Worm (Caenorhabditis elegans): ENCODE data around the gene grdn-1.

Gene grdn-1

DNA sequence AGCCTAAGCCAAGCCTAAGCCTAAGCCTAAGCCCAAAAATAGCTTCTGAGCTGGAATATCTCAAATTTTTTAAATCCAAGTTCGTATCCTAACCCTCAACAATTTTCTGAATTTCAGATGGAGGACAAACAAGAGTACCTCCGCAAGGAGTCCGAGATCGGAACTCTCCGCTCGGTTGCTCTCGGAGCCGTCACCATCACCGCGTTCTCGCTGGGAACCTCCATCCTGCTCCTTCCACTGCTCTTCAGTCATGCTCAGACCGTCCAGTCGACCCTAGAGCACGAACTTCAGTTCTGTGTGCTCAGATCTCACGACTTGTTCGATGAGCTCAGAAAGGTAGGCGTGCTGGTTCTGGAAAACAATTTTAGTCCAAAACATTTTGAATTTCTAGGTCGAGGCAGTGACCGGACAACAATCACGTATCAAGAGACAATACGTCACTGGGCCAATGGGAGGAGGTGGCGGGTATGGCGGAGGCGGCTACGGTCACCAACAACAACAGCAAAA lies 45.9 kb downstream of the grdn-1 start, which contains the start of gene col-42:
TSS of gene col-42 (plus strand) at position 118 of the 507 bp plus-strand sequence.
- TF ChIP-seq unc-62 (GFP tag; optimal IDR thresholded peaks at IDR 0.05) = no peak

DNA sequence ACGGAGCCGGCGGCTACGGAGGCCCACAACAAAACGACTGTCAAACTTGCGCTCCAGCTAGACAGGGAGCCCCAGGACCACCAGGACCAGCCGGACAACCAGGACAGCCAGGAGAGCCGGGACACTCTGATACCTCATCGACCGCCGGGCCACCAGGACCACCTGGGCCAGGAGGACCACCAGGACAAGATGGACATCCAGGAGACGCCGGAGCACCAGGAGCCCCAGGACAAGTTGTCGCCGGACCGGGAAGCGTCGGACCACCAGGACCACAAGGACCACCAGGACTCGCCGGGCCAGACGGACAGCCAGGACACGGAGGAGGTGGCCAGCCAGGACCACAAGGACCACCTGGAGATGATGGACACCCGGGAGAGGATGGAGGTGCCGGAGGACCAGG lies 46.5 kb downstream of the grdn-1 start:
- TF ChIP-seq unc-62 (GFP tag; optimal IDR thresholded peaks at IDR 0.05) = no peak

DNA sequence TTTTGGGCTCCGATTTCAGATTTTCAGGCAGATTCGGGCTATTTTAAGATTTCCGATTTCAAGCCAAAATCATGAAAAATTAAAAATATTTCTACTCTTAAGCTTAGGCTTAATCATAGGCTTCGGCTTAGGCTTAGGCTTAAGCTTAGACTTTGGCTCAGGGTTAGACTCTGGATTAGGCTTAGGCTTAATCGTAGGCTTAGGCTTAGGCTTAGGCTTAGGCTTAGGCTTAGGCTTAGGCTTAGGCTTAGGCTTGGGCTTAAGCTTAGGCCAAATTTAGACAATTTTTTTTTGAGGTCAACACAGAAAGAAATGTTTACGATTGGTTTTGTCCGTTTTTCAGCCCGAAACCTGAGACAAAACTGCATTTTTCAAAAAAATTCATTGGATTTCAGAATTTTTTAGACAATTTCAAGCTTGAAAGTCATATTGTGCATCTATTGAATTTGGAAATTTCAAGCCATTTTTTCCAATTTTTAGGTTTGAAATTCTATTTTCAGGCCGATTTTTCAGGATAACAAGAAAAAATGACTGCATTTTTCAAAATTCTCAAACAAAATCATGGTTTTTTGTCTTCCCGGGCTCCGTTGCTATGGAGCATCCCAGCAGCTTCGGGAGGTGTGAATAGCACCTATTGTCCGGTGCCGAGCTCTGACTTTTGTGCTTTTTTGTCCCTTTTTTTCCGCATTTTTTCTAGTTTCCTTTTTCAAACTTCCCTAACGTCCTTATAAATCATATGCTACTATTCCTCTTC lies 47.2 kb downstream of the grdn-1 start, which contains the start of gene egas-1:
TSS of gene egas-1 (plus strand) at position 704 of the 754 bp plus-strand sequence.
- TF ChIP-seq unc-62 (GFP tag; optimal IDR thresholded peaks at IDR 0.05) = no peak

DNA sequence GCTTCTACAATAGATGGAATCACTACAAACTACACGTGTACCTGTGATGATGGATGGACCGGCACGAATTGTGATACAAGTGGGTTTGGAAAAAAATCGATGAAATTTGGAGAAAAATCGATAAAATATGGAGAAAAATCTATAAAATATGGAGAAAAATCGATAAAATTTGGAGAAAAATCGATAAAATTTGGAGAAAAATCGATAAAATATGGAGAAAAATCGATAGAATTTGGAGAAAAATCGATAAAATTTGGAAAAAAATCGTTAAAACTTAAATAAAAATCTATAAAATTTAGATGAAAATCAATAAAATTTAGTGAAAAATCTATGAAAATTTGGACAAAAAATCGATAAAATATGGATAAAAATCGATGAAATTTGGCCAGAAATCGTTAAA lies 51.7 kb downstream of the grdn-1 start:
- no peak for TF ChIP-seq unc-62 (GFP tag; optimal IDR thresholded peaks at IDR 0.05)

DNA sequence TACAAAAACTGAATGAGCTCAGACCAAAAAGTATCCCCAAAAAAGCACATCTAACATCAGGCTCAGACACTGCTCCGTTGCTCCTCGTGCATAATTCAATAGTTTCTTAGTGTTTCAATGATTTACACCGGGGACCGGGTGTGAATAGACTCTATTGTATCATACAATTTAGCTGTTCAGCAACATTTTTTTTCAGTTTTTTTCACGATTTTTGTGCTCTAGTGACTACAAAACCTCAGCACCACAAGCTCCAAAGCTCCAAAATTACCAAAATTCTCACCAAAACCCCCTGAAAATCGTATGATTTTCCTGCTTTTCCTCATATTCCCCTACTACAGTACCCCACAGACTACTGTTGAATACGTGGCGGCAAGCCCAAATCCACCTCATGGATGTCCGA lies 57.5 kb downstream of the grdn-1 start, which contains the start of gene egas-2:
TSS of gene egas-2 (plus strand) at position 301 of the 400 bp plus-strand sequence.
- TF ChIP-seq unc-62 (GFP tag; optimal IDR thresholded peaks at IDR 0.05) = no peak

DNA sequence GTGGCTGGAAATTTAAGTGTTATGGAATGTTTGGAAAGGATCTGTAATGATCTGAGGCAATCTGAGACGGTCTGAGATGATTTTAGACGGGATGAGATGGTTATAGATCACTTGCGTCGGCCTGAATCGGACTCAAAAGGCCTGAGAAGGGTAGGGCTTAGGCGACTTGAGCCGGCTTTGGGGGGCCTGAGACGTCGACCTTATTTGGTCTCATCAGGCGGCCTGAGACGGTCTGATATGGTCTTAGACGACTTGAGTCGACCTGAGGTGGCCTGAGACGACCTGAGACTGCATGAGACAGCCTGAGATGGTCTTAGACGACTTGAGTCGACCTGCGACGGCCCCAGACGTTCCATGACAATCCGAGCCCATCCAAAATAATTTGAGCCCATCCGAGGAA lies 63.8 kb downstream of the grdn-1 start:
- TF ChIP-seq unc-62 (GFP tag; optimal IDR thresholded peaks at IDR 0.05) = no peak

DNA sequence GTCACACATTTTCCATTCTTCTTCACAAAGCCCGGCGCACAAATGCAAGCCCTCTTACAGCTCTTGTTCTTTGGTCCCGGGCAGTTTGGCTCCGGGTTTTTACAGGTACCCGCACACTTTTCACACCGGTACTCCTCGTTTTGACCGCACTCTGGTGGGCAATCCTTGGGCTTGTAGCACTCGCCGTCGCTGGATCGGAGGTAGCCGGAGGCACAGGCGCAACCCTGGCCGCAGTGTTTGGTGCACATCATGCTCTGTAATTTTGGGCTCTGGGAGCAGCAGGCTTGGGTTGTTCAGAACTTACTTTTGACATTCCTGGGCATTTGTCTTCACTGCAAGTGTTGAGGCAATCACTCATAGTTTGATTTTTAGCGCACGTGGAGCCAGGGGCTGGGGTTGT lies 64.8 kb downstream of the grdn-1 start:
- no peak for TF ChIP-seq unc-62 (GFP tag; optimal IDR thresholded peaks at IDR 0.05)

DNA sequence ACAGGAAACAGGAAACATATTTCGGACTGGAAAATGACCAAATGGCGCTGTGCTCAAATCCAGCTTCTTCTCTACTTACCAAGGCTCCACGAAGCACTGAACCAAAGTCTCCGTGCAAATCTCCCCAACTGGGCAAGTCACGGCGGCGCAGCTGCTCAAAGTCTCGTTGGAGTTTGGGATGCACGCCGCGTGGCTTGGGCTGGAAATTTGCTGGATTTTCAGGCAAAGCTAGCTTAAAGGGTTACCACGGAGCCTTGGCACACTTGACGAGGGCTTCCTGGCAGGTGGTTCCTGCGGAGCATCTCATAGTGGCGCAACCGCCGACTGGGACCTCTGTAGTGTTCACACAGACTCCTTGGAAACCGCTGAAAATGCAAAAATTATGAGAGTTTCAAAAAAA lies 66.4 kb downstream of the grdn-1 start:
- no peak for TF ChIP-seq unc-62 (GFP tag; optimal IDR thresholded peaks at IDR 0.05)

DNA sequence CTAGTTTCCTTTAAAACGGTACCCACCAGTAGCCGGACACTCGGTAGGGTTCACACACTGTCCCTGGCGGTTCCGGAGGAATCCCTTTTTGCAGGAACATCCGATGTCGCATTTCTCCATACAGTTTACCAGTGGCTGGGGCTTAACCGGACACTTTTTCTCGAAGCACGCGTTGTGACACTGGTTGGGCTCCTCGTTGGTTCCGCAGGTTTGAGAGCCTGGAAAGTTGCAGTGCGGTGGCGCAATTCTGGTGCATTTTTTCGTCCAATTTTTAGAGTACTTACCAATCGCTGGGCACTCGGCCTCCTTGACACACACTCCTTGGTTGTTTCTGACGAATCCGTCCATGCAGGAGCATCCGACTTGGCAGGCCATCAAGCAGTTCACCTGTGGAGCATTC lies 69.8 kb downstream of the grdn-1 start:
- TF ChIP-seq unc-62 (GFP tag; optimal IDR thresholded peaks at IDR 0.05) = no peak
